Fruit fly (Drosophila melanogaster) Kc167 (cell line): ENCODE results near the gene CG42390.

ENCODE experiments used
- Sin3A ChIP-seq: fragments of >200 bp; optimal IDR thresholded peaks from 2 replicates; lab custom pipeline; 2018; ENCODE audit warnings: missing external identifiers
- h ChIP-seq: fragments of >200 bp; optimal IDR thresholded peaks from 3 replicates; lab custom pipeline; 2018; ENCODE audit warnings: missing external identifiers
- psq ChIP-seq: fragments of >200 bp; optimal IDR thresholded peaks from 2 replicates; lab custom pipeline; 2017; ENCODE audit warnings: missing external identifiers

dm6 chr3R:22141332-22141731 is 21.5 kb downstream of the CG42390 start:
- TF ChIP-seq psq = no peak
- TF ChIP-seq Sin3A (lab: Kevin White, UChicago) = no peak
- TF ChIP-seq h (lab: Kevin White, UChicago) = no peak
